Fruit fly (Drosophila melanogaster): Measurements from ENCODE around the gene Alg13.

The Alg13 gene

DNA sequence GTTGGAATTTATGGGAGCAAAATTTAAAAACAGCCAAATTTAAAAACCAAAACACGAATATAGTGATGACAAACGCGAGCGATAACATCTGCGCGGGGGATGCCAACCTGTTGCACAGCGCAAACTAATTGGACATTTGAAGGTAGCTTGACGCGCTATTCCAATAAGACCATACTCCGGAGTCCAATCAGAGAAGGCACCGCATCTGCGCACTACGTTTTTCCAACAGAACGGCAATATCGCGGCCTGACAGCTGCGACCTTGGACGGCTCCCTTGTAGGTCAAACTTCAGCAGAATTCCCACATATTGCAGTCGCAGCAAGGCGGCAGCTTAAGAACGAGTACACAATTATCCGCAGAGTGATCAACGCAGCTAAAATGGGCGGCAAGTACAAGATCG is 9.7 kb upstream of the Alg13 start, which contains the start of the genes CG11882 and Pglym78 (continued):
- TF ChIP-seq fd96Cb (tag; optimal IDR thresholded peaks at IDR 0.05) (no peak), bbx (GFP tag; IDR thresholded peaks at IDR 0.05; ENCODE audit: partially characterized antibody) (peak; percentile 55; the same call in 1 of the 2 replicates), CG18476 (GFP tag; optimal IDR thresholded peaks at IDR 0.05) (no peak), ab (GFP tag; optimal IDR thresholded peaks at IDR 0.05) (no peak), CG10267 (tag; optimal IDR thresholded peaks at IDR 0.05) (peak; percentile 36), Poxn (GFP tag; IDR thresholded peaks at IDR 0.05) (no peak), kay (GFP tag; optimal IDR thresholded peaks at IDR 0.05) (peak; percentile 20), gfzf (GFP tag; optimal IDR thresholded peaks at IDR 0.05) (peak; percentile 89), ara (GFP tag; IDR thresholded peaks at IDR 0.05) (peak; percentile 51), bab2 (GFP tag; optimal IDR thresholded peaks at IDR 0.05) (peak; percentile 51), CG12744 (GFP tag; optimal IDR thresholded peaks at IDR 0.05) (peak; percentile 23), E2f2 (GFP tag; IDR thresholded peaks at IDR 0.05) (peak; percentile 88), BEAF-32 (GFP tag; optimal IDR thresholded peaks at IDR 0.05) (peak; percentile 60), CG31388 (GFP tag; optimal IDR thresholded peaks at IDR 0.05) (no peak), ems (GFP tag; optimal IDR thresholded peaks at IDR 0.05) (no peak), CG5180 (GFP tag; optimal IDR thresholded peaks at IDR 0.05) (no peak), CG17802 (tag; optimal IDR thresholded peaks at IDR 0.05) (no peak), gsb-n (tag; optimal IDR thresholded peaks at IDR 0.05) (no peak), kah (GFP tag; optimal IDR thresholded peaks at IDR 0.05) (peak; percentile 82), CG11695 (GFP tag; IDR thresholded peaks at IDR 0.05) (no peak; the same call in 2 of the 3 replicates), Atf3 (GFP tag; optimal IDR thresholded peaks at IDR 0.05) (no peak), CrebB (tag; optimal IDR thresholded peaks at IDR 0.05) (peak; percentile 67), ttk (GFP tag; IDR thresholded peaks at IDR 0.05) (peak; percentile 64), CG12071 (GFP tag; optimal IDR thresholded peaks at IDR 0.05) (no peak), Adf1 (GFP tag; IDR thresholded peaks at IDR 0.05) (peak; percentile 65; the same call in 1 of the 2 replicates), lbe (GFP tag; optimal IDR thresholded peaks at IDR 0.05) (no peak), Hmx (GFP tag; optimal IDR thresholded peaks at IDR 0.05) (no peak), CG14710 (tag; optimal IDR thresholded peaks at IDR 0.05) (peak; percentile 41), HmgZ (tag; optimal IDR thresholded peaks at IDR 0.05) (peak; percentile 89), Meics (GFP tag; optimal IDR thresholded peaks at IDR 0.05) (peak; percentile 6), lmd (GFP tag; IDR thresholded peaks at IDR 0.05) (no peak; the same call in 1 of the 2 replicates), CG4360 (GFP tag; IDR thresholded peaks at IDR 0.05) (no peak; the same call in 1 of the 2 replicates), Stat92E (GFP tag; optimal IDR thresholded peaks at IDR 0.05) (no peak), HHEX (GFP tag; optimal IDR thresholded peaks at IDR 0.05) (no peak), repo (GFP tag; optimal IDR thresholded peaks at IDR 0.05) (no peak), exex (tag; optimal IDR thresholded peaks at IDR 0.05) (peak; percentile 60), Dip2 (GFP tag; IDR thresholded peaks at IDR 0.05) (no peak), gce (GFP tag; IDR thresholded peaks at IDR 0.05) (no peak), ci (GFP tag; IDR thresholded peaks at IDR 0.05) (peak; percentile 83), CG11560 (tag; IDR thresholded peaks at IDR 0.05) (no peak), CG13894 (tag; optimal IDR thresholded peaks at IDR 0.05) (peak; percentile 74), gro (GFP tag; optimal IDR thresholded peaks at IDR 0.05) (peak; percentile 55), Ets97D (GFP tag; optimal IDR thresholded peaks at IDR 0.05) (peak; percentile 96), Ssrp (tag; optimal IDR thresholded peaks at IDR 0.05) (no peak), lola (GFP tag; optimal IDR thresholded peaks at IDR 0.05) (no peak), dmrt99B (tag; optimal IDR thresholded peaks at IDR 0.05) (no peak), CTCF (GFP tag; optimal IDR thresholded peaks at IDR 0.05) (peak; percentile 23), tin (GFP tag; optimal IDR thresholded peaks at IDR 0.05) (peak; percentile 45), CG11085 (GFP tag; IDR thresholded peaks at IDR 0.05) (no peak), stwl (tag; optimal IDR thresholded peaks at IDR 0.05) (peak; percentile 90), dm (GFP tag; optimal IDR thresholded peaks at IDR 0.05) (peak; percentile 51)
